Worm (Caenorhabditis elegans) whole organism, L1 larva: ENCODE results near the gene par-1.

Source experiments
- C16A3.4 ChIP-seq: fragments of 150-350 bp; optimal IDR thresholded peaks from 2 replicates; lab custom pipeline; 2014; ENCODE audit warnings: missing biosample characterization, missing genetic modification characterization
- C34B4.2 ChIP-seq: sonication (generic microtip); optimal IDR thresholded peaks from 2 replicates; lab custom pipeline; 2017; ENCODE audit warnings: mild to moderate bottlenecking, missing genetic modification characterization, missing compliant biosample characterization
- blmp-1 ChIP-seq: fragments of 150-350 bp; optimal IDR thresholded peaks from 2 replicates; lab custom pipeline; 2014; ENCODE audit warnings: missing biosample characterization, missing genetic modification characterization
- ceh-90 ChIP-seq: sonication (generic microtip); optimal IDR thresholded peaks from 2 replicates; lab custom pipeline; 2016; ENCODE audit warnings: missing genetic modification characterization, missing compliant biosample characterization
- efl-1 ChIP-seq, 4 experiments: fragments of 150-350 bp; optimal IDR thresholded peaks in 3 of 4; peaks in 1 of 4; 1 replicate in 1 of 4; 2 replicates in 3 of 4; lab custom pipeline; 2014; ENCODE audit warnings: missing biosample characterization in 2 of 4, missing genetic modification characterization in 2 of 4, missing genetic modification reagents in 2 of 4
- elt-2 ChIP-seq: sonication (generic microtip); optimal IDR thresholded peaks from 2 replicates; lab custom pipeline; 2016; ENCODE audit warnings: missing genetic modification characterization, mild to moderate bottlenecking, inconsistent platforms, missing compliant biosample characterization, missing genetic modification reagents
- elt-3 ChIP-seq, 6 experiments: fragments of 150-350 bp in 1 of 6; sonication (generic microtip); optimal IDR thresholded peaks; 2 replicates each; lab custom pipeline; 2017 to 2018; ENCODE audit warnings: missing biosample characterization in 6 of 6, missing genetic modification characterization in 6 of 6, inconsistent platforms in 1 of 6
- fos-1 ChIP-seq: fragments of 150-350 bp; optimal IDR thresholded peaks from 2 replicates; lab custom pipeline; 2014; ENCODE audit warnings: missing biosample characterization, missing genetic modification characterization
- grh-1 ChIP-seq: fragments of 200-800 bp; sonication (Bioruptor generic); IDR thresholded peaks from 2 replicates; pipeline ENCODE4 v1.3.6; 2022; ENCODE audit warnings: missing genetic modification reagents, missing genetic modification characterization, missing compliant biosample characterization
- hlh-4 ChIP-seq: sonication (generic microtip); optimal IDR thresholded peaks from 2 replicates; lab custom pipeline; 2016; ENCODE audit warnings: mild to moderate bottlenecking, missing genetic modification characterization, missing compliant biosample characterization
- hpl-2 ChIP-seq: fragments of 150-350 bp; optimal IDR thresholded peaks from 2 replicates; lab custom pipeline; 2014; ENCODE audit warnings: missing biosample characterization, missing genetic modification reagents, missing genetic modification characterization
- irx-1 ChIP-seq: sonication (generic microtip); optimal IDR thresholded peaks from 2 replicates; lab custom pipeline; 2016; ENCODE audit warnings: missing genetic modification characterization, missing compliant biosample characterization
- lin-14 ChIP-seq: fragments of 200-800 bp; sonication (Bioruptor generic); optimal IDR thresholded peaks from 2 replicates; lab custom pipeline; 2018; ENCODE audit warnings: mild to moderate bottlenecking, missing genetic modification characterization, moderate library complexity, missing compliant biosample characterization
- lin-35 ChIP-seq, 2 experiments: fragments of 150-350 bp; optimal IDR thresholded peaks; 2 replicates each; lab custom pipeline; 2014; ENCODE audit warnings: missing biosample characterization in 2 of 2, missing genetic modification characterization in 2 of 2, missing genetic modification reagents in 2 of 2
- lsy-2 ChIP-seq, 2 experiments: fragments of 150-350 bp; optimal IDR thresholded peaks; 2 replicates each; lab custom pipeline; 2014; ENCODE audit warnings: missing biosample characterization in 2 of 2, missing genetic modification characterization in 2 of 2
- mep-1 ChIP-seq: fragments of 150-350 bp; optimal IDR thresholded peaks from 2 replicates; lab custom pipeline; 2014; ENCODE audit warnings: missing biosample characterization, missing genetic modification characterization
- nhr-11 ChIP-seq: fragments of 150-350 bp; optimal IDR thresholded peaks from 2 replicates; lab custom pipeline; 2014; ENCODE audit warnings: missing biosample characterization, missing genetic modification characterization
- nhr-19 ChIP-seq: fragments of 200-800 bp; sonication (Bioruptor generic); conservative IDR thresholded peaks from 2 replicates; pipeline ENCODE4 v1.3.6; 2022; ENCODE audit warnings: missing genetic modification characterization, missing compliant biosample characterization
- nhr-237 ChIP-seq: fragments of 150-350 bp; optimal IDR thresholded peaks from 2 replicates; lab custom pipeline; 2014; ENCODE audit warnings: missing biosample characterization, missing genetic modification characterization
- nhr-47 ChIP-seq: sonication (generic microtip); optimal IDR thresholded peaks from 2 replicates; lab custom pipeline; 2016; ENCODE audit warnings: mild to moderate bottlenecking, missing genetic modification characterization, moderate library complexity, missing compliant biosample characterization
- nhr-71 ChIP-seq: sonication (generic microtip); optimal IDR thresholded peaks from 2 replicates; lab custom pipeline; 2016; ENCODE audit warnings: mild to moderate bottlenecking, missing genetic modification characterization, moderate library complexity, missing compliant biosample characterization
- nhr-85 ChIP-seq: sonication (generic microtip); peaks from one replicate; lab custom pipeline; 2016; ENCODE audit warnings: missing genetic modification characterization, inconsistent platforms, missing compliant biosample characterization
- pax-3 ChIP-seq: fragments of 200-800 bp; sonication (Bioruptor generic); optimal IDR thresholded peaks from 2 replicates; lab custom pipeline; 2018; ENCODE audit warnings: mild to moderate bottlenecking, missing genetic modification characterization, moderate library complexity, missing compliant biosample characterization
- rnt-1 ChIP-seq: sonication (generic microtip); optimal IDR thresholded peaks from 2 replicates; lab custom pipeline; 2016; ENCODE audit warnings: mild to moderate bottlenecking, missing genetic modification characterization, moderate library complexity, missing compliant biosample characterization
- skn-1 ChIP-seq: fragments of 150-350 bp; optimal IDR thresholded peaks from 2 replicates; lab custom pipeline; 2014; ENCODE audit warnings: missing biosample characterization, missing genetic modification characterization
- sptf-1 ChIP-seq: fragments of 150-350 bp; optimal IDR thresholded peaks from 2 replicates; lab custom pipeline; 2014; ENCODE audit warnings: missing biosample characterization, missing genetic modification characterization
- swsn-7 ChIP-seq: sonication (generic microtip); optimal IDR thresholded peaks from 2 replicates; lab custom pipeline; 2016; ENCODE audit warnings: missing genetic modification characterization, missing compliant biosample characterization
- tbx-2 ChIP-seq: sonication (generic microtip); optimal IDR thresholded peaks from 2 replicates; lab custom pipeline; 2016; ENCODE audit warnings: missing genetic modification characterization, missing compliant biosample characterization
- tlp-1 ChIP-seq: fragments of 150-350 bp; optimal IDR thresholded peaks from 2 replicates; lab custom pipeline; 2014; ENCODE audit warnings: missing biosample characterization, missing genetic modification characterization
- unc-62 ChIP-seq: fragments of 150-350 bp; optimal IDR thresholded peaks from 2 replicates; lab custom pipeline; 2014; ENCODE audit warnings: missing biosample characterization, missing genetic modification reagents, missing genetic modification characterization
- unc-86 ChIP-seq: sonication (generic microtip); optimal IDR thresholded peaks from 2 replicates; lab custom pipeline; 2016; ENCODE audit warnings: missing genetic modification characterization, missing compliant biosample characterization
- zag-1 ChIP-seq: fragments of 150-350 bp; optimal IDR thresholded peaks from 2 replicates; lab custom pipeline; 2014; ENCODE audit warnings: missing biosample characterization, missing genetic modification characterization
- zip-4 ChIP-seq: fragments of 200-800 bp; sonication (Bioruptor generic); optimal IDR thresholded peaks from 2 replicates; lab custom pipeline; 2018; ENCODE audit warnings: mild to moderate bottlenecking, missing genetic modification characterization, moderate library complexity, missing compliant biosample characterization
- ztf-11 ChIP-seq, 2 experiments: sonication (generic microtip); optimal IDR thresholded peaks; 2 replicates each; lab custom pipeline; 2016 to 2017; ENCODE audit warnings: missing genetic modification characterization in 2 of 2, missing biosample characterization in 1 of 2, missing compliant biosample characterization in 1 of 2

The par-1 gene

DNA sequence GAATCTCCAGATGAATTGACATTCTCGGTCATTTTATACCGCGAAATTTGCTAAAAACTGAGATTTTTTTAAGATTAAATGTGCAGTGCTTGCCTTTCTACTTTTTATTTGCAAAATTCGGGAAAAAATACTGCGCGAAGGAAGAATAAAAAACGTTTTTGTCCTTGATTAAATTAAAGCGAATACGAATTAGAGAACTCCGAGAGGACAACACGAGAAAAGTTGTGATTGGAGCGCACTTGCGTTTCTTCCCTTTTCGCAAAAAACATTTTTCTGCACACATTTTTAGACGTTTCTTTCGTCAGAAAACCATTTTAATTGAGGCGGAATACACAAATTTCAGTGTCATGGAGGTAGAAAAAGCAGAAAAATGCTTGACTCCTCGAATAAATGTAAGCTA, 40.3 kb upstream of the par-1 start, which contains the start of the genes trm-1 and ints-2 (continued):
- TF ChIP-seq grh-1 (GFP tag; lab: Robert Waterston, UW) (peak; percentile 45), efl-1 (optimal IDR thresholded peaks at IDR 0.05; lab: Kevin White, UChicago) (peak; percentile 78 to 79), efl-1 (GFP tag; optimal IDR thresholded peaks at IDR 0.05 in 1 of 2; lab: Kevin White, UChicago) (peak; percentile 73 to 97), sptf-1 (tag; lab: Kevin White, UChicago) (no peak)

DNA sequence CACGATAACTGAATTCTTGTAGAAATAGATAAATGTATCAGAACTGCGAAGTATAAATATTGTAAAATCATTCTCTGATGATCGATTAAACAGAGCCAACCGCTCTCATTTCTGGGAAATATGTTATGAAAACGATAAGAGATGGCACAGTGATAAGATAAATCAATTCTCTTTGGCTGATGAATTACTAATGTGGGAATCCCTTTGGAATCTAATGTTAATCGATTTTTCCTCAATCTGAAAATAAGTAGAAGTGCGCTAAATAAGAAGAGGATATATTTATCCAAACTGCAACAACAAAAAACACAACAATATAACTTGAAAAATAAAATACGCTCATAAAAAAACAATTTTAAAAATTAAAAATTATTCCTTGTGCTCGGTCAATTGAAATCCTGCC, 37.7 kb upstream of the par-1 start, which contains the start of gene cest-2.3:
cest-2.3 (minus strand) TSS at position 101 of the 400 bp plus-strand sequence.
- TF ChIP-seq efl-1 (optimal IDR thresholded peaks at IDR 0.05; lab: Kevin White, UChicago) (no peak), efl-1 (GFP tag; optimal IDR thresholded peaks at IDR 0.05 in 1 of 2; lab: Kevin White, UChicago) (peak in 1 of 2 experiments; percentile 85), zag-1 (tag; lab: Kevin White, UChicago) (no peak)
- TF ChIP-seq, all 84 proteins: peak for 1

DNA sequence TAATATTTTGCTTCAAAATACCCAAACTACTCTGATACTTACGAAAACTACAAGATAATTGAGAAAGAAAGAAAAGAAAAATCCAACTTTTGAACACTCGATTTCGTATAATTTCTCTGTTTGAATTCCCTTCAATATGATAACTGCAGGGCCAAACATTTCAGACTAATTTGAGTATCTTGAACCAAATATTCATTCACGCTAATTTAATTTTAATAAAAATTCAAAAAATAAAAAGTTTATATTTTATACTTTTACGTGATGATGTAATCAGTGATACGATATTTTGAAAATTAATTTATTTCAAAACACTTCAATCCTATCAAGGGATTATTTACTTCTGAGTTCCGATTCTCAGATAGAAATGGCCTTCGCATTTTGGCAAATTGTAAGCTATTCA, 34.8 kb upstream of the par-1 start, which contains the start of gene ZC376.8:
ZC376.8 (plus strand) TSS at position 301 of the 400 bp plus-strand sequence.
- TF ChIP-seq blmp-1 (tag; lab: Kevin White, UChicago) (no peak), lsy-2 (tag; optimal IDR thresholded peaks at IDR 0.05; lab: Kevin White, UChicago) (no peak), ztf-11 (tag; optimal IDR thresholded peaks at IDR 0.05; lab: Kevin White, UChicago) (no peak), tlp-1 (tag; lab: Kevin White, UChicago) (no peak), unc-62 (GFP tag; lab: Kevin White, UChicago) (no peak), elt-3 (tag; optimal IDR thresholded peaks at IDR 0.05; lab: Kevin White, UChicago) (no peak), tbx-2 (no peak), skn-1 (no peak), C16A3.4 (tag; lab: Kevin White, UChicago) (no peak), hpl-2 (GFP tag; lab: Kevin White, UChicago) (no peak), mep-1 (tag; lab: Kevin White, UChicago) (no peak), elt-2 (tag; lab: Kevin White, UChicago) (no peak), irx-1 (tag; lab: Kevin White, UChicago) (no peak), zag-1 (tag; lab: Kevin White, UChicago) (no peak), ceh-90 (tag; lab: Kevin White, UChicago) (no peak), nhr-71 (tag; lab: Kevin White, UChicago) (no peak), zip-4 (GFP tag; lab: Kevin White, UChicago) (no peak)
- TF ChIP-seq, all 84 proteins: peak for 0

DNA sequence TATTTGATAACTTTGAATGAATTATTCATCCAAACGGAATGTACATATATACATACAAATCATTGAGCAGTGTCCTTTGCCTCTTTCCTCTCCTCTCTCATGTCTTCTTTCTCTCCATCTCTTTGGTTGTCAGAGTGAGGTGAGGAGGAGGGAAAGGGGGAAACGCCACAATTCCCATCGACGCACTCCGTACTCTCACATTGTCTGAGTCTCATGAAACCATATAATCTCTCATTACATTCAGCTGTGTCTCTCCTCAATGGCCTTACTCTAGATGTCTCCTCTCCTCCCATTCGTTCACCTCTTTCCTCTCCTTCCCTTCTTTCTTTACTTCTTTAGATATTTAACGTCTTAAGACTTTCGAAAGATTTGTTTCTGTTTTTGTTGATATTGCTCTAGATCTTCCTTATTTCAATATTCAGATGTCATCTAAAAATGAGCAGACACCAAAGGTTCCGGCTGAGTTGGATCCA, 32.5 kb upstream of the par-1 start, which contains the start of gene ceh-74:
ceh-74 (plus strand) TSS at position 423 of the 473 bp plus-strand sequence.
- TF ChIP-seq fos-1 (no peak), nhr-85 (peak; percentile 28), unc-86 (tag; lab: Kevin White, UChicago) (peak; percentile 16), efl-1 (optimal IDR thresholded peaks at IDR 0.05; lab: Kevin White, UChicago) (peak; percentile 36 to 44), efl-1 (GFP tag; optimal IDR thresholded peaks at IDR 0.05 in 1 of 2; lab: Kevin White, UChicago) (no peak), nhr-47 (tag; lab: Kevin White, UChicago) (no peak), lin-14 (peak; percentile 61), mep-1 (tag; lab: Kevin White, UChicago) (peak; percentile 42), C34B4.2 (tag; lab: Kevin White, UChicago) (no peak), sptf-1 (tag; lab: Kevin White, UChicago) (no peak), lin-35 (GFP tag; optimal IDR thresholded peaks at IDR 0.05; lab: Kevin White, UChicago) (peak in 1 of 2 experiments; percentile 31), swsn-7 (tag; lab: Kevin White, UChicago) (peak; percentile 12)

DNA sequence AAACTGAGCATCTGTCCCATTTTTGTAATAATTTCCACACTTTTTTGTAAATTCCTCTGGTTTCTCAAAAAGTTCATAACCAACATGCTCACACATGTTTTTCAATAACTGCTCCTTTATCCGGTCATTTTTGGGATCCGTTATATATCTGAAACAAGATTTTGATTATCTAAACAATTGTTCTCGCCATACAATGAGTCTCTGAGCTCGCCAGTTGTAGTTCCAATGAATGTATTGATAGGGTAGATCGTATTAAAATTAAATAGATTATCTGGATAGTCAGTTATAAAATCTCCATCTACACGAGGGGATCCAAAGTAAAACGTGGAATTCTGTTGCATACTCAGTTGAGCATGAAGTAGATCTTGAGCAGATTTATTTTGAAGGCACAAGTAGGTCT, 31.4 kb upstream of the par-1 start:
- TF ChIP-seq rnt-1 (tag; lab: Kevin White, UChicago) (no peak), elt-3 (tag; optimal IDR thresholded peaks at IDR 0.05; lab: Kevin White, UChicago) (no peak), nhr-237 (tag; lab: Kevin White, UChicago) (no peak), pax-3 (tag; lab: Kevin White, UChicago) (no peak), C16A3.4 (tag; lab: Kevin White, UChicago) (no peak), blmp-1 (tag; lab: Kevin White, UChicago) (no peak), nhr-19 (GFP tag; lab: Robert Waterston, UW) (no peak), nhr-11 (tag; lab: Kevin White, UChicago) (no peak), hlh-4 (no peak)
- TF ChIP-seq, all 84 proteins: peak for 0
